Fruit fly (Drosophila melanogaster) whole organism, wandering third instar larva: ENCODE measurements around the gene CG14042.

Experiments used
- Abd-B ChIP-seq: fragments of >200 bp; optimal IDR thresholded peaks from 2 replicates; lab custom pipeline; 2017; ENCODE audit warnings: missing biosample characterization, missing genetic modification characterization
- CG32264 ChIP-seq: fragments of 200-800 bp; sonication (Bioruptor generic); optimal IDR thresholded peaks from 2 replicates; lab custom pipeline; 2016; ENCODE audit warnings: missing biosample characterization, missing genetic modification characterization
- CG9705 ChIP-seq: fragments of 200-800 bp; sonication (Bioruptor generic); optimal IDR thresholded peaks from 2 replicates; lab custom pipeline; 2018; ENCODE audit warnings: missing biosample characterization, mild to moderate bottlenecking, missing genetic modification characterization
- CrebA ChIP-seq: fragments of 200-800 bp; sonication (Bioruptor generic); optimal IDR thresholded peaks from 2 replicates; lab custom pipeline; 2016; ENCODE audit warnings: missing biosample characterization, mild to moderate bottlenecking, missing genetic modification characterization, borderline replicate concordance
- Dfd ChIP-seq: fragments of >200 bp; optimal IDR thresholded peaks from 2 replicates; lab custom pipeline; 2017; ENCODE audit warnings: missing biosample characterization, missing genetic modification characterization
- Dif ChIP-seq: fragments of 200-275, 200-300 bp; sonication (Bioruptor generic); optimal IDR thresholded peaks from 2 replicates; lab custom pipeline; 2018; ENCODE audit warnings: missing biosample characterization, missing genetic modification characterization; ENCODE audit not compliant: partially characterized antibody
- GATAd ChIP-seq: sonication (Bioruptor generic); optimal IDR thresholded peaks from 2 replicates; lab custom pipeline; 2016; ENCODE audit warnings: missing biosample characterization, missing genetic modification characterization
- HLH106 ChIP-seq: fragments of 200-800 bp; optimal IDR thresholded peaks from 3 replicates; lab custom pipeline; 2019; ENCODE audit warnings: missing biosample characterization, mild to moderate bottlenecking, missing genetic modification characterization, moderate library complexity
- Hnf4 ChIP-seq: fragments of 200-800 bp; sonication (Bioruptor generic); optimal IDR thresholded peaks from 2 replicates; lab custom pipeline; 2016; ENCODE audit warnings: missing biosample characterization, mild to moderate bottlenecking, missing genetic modification characterization
- Hr78 ChIP-seq: fragments of >200 bp; optimal IDR thresholded peaks from 2 replicates; lab custom pipeline; 2017; ENCODE audit warnings: missing biosample characterization, missing genetic modification characterization
- Hr83 ChIP-seq: fragments of 200-300 bp; sonication (Bioruptor generic); optimal IDR thresholded peaks from 2 replicates; lab custom pipeline; 2016; ENCODE audit warnings: missing biosample characterization, mild to moderate bottlenecking, missing genetic modification characterization, moderate library complexity; ENCODE audit not compliant: poor library complexity, severe bottlenecking
- Jra ChIP-seq: sonication (Bioruptor generic); optimal IDR thresholded peaks from 2 replicates; lab custom pipeline; 2016; ENCODE audit warnings: missing biosample characterization, missing genetic modification characterization
- Mio ChIP-seq: sonication (Bioruptor generic); optimal IDR thresholded peaks from 2 replicates; lab custom pipeline; 2016; ENCODE audit warnings: missing biosample characterization, missing genetic modification characterization
- Myc ChIP-seq: fragments of >200 bp; optimal IDR thresholded peaks from 2 replicates; lab custom pipeline; 2017
- N ChIP-seq: fragments of >200 bp; optimal IDR thresholded peaks from 2 replicates; lab custom pipeline; 2018; ENCODE audit warnings: missing biosample characterization, missing external identifiers, missing genetic modification characterization
- OdsH ChIP-seq: fragments of 200-800 bp; sonication (Bioruptor generic); optimal IDR thresholded peaks from 2 replicates; lab custom pipeline; 2016; ENCODE audit warnings: missing biosample characterization, mild to moderate bottlenecking, missing genetic modification characterization
- Rel ChIP-seq, 2 experiments: fragments of 200-800 bp; sonication (Bioruptor generic) in 1 of 2; optimal IDR thresholded peaks; 2 replicates in 1 of 2; 3 replicates in 1 of 2; lab custom pipeline; 2016 to 2019; ENCODE audit warnings: mild to moderate bottlenecking in 2 of 2, missing biosample characterization in 2 of 2, missing genetic modification characterization in 2 of 2, moderate library complexity in 1 of 2
- Sp1 ChIP-seq: fragments of 200-800 bp; sonication (Bioruptor generic); optimal IDR thresholded peaks from 3 replicates; lab custom pipeline; 2019; ENCODE audit warnings: missing biosample characterization, mild to moderate bottlenecking, missing genetic modification characterization, moderate library complexity
- Vsx2 ChIP-seq: fragments of 200-300, 225-300 bp; sonication (Bioruptor generic); optimal IDR thresholded peaks from 2 replicates; lab custom pipeline; 2018; ENCODE audit warnings: missing biosample characterization, missing genetic modification characterization; ENCODE audit not compliant: partially characterized antibody
- br ChIP-seq: fragments of 200-800 bp; sonication (Bioruptor generic); optimal IDR thresholded peaks from 2 replicates; lab custom pipeline; 2016; ENCODE audit warnings: missing biosample characterization, missing genetic modification characterization
- brk ChIP-seq: fragments of 200-800 bp; sonication (Bioruptor generic); optimal IDR thresholded peaks from 2 replicates; lab custom pipeline; 2016; ENCODE audit warnings: missing biosample characterization, mild to moderate bottlenecking, missing genetic modification characterization
- dl ChIP-seq, 2 experiments: fragments of 175-275, 200-275 bp in 1 of 2; fragments of 200-275 bp in 1 of 2; sonication (Bioruptor generic); optimal IDR thresholded peaks; lab custom pipeline; 2018; ENCODE audit warnings: mild to moderate bottlenecking in 2 of 2, missing biosample characterization in 2 of 2, missing genetic modification characterization in 2 of 2, moderate library complexity in 2 of 2; ENCODE audit not compliant: partially characterized antibody in 2 of 2, insufficient read depth in 1 of 2
- dmrt93B ChIP-seq: fragments of 200-800 bp; sonication (Bioruptor generic); optimal IDR thresholded peaks from 2 replicates; lab custom pipeline; 2018; ENCODE audit warnings: missing biosample characterization, mild to moderate bottlenecking, missing genetic modification characterization
- dsf ChIP-seq: sonication (Bioruptor generic); optimal IDR thresholded peaks from 2 replicates; lab custom pipeline; 2016; ENCODE audit warnings: missing biosample characterization, missing genetic modification characterization, borderline replicate concordance
- ey ChIP-seq: fragments of 200-800 bp; sonication (Bioruptor generic); optimal IDR thresholded peaks from 2 replicates; lab custom pipeline; 2016; ENCODE audit warnings: missing biosample characterization, missing genetic modification characterization
- foxo ChIP-seq, 2 experiments: fragments of 200-800 bp; sonication (Bioruptor generic); optimal IDR thresholded peaks; 2 replicates in 1 of 2; 3 replicates in 1 of 2; lab custom pipeline; 2016 to 2017; ENCODE audit warnings: missing biosample characterization in 2 of 2, missing genetic modification characterization in 2 of 2
- fru ChIP-seq: fragments of 200-800 bp; sonication (Bioruptor generic); optimal IDR thresholded peaks from 3 replicates; lab custom pipeline; 2016; ENCODE audit warnings: missing biosample characterization, mild to moderate bottlenecking, missing genetic modification characterization
- h ChIP-seq: fragments of 200-800 bp; sonication (Bioruptor generic); optimal IDR thresholded peaks from 3 replicates; lab custom pipeline; 2016; ENCODE audit warnings: missing biosample characterization, mild to moderate bottlenecking, missing genetic modification characterization
- jim ChIP-seq: fragments of 175-275, 200-325 bp; sonication (Bioruptor generic); optimal IDR thresholded peaks from 2 replicates; lab custom pipeline; 2016; ENCODE audit warnings: missing biosample characterization, mild to moderate bottlenecking, missing genetic modification characterization
- lola ChIP-seq: fragments of >200 bp; optimal IDR thresholded peaks from 2 replicates; lab custom pipeline; 2017; ENCODE audit warnings: missing biosample characterization, missing genetic modification characterization
- pan ChIP-seq: fragments of >200 bp; optimal IDR thresholded peaks from 2 replicates; lab custom pipeline; 2017
- psq ChIP-seq: fragments of 200-800 bp; sonication (Bioruptor generic); optimal IDR thresholded peaks from 3 replicates; lab custom pipeline; 2017; ENCODE audit warnings: missing biosample characterization, mild to moderate bottlenecking, missing genetic modification characterization, moderate library complexity
- rgr ChIP-seq: fragments of 200-800 bp; sonication (Bioruptor generic); optimal IDR thresholded peaks from 3 replicates; lab custom pipeline; 2016; ENCODE audit warnings: missing biosample characterization, mild to moderate bottlenecking, missing genetic modification characterization
- sage ChIP-seq: fragments of 200-800 bp; sonication (Bioruptor generic); optimal IDR thresholded peaks from 2 replicates; lab custom pipeline; 2016; ENCODE audit warnings: missing biosample characterization, mild to moderate bottlenecking, missing genetic modification characterization
- sv ChIP-seq: fragments of 200-800 bp; sonication (Bioruptor generic); optimal IDR thresholded peaks from 3 replicates; lab custom pipeline; 2016; ENCODE audit warnings: missing biosample characterization, missing genetic modification characterization
- tai ChIP-seq: sonication (Bioruptor generic); optimal IDR thresholded peaks from 2 replicates; lab custom pipeline; 2016; ENCODE audit warnings: missing biosample characterization, missing genetic modification characterization
- usp ChIP-seq: fragments of >200 bp; optimal IDR thresholded peaks from 2 replicates; lab custom pipeline; 2017; ENCODE audit warnings: missing biosample characterization, missing genetic modification characterization
- woc ChIP-seq: sonication (Bioruptor generic); optimal IDR thresholded peaks from 2 replicates; lab custom pipeline; 2016; ENCODE audit warnings: missing biosample characterization, mild to moderate bottlenecking, missing genetic modification characterization

The CG14042 gene

dm6 chr2L:5055528-5055927, 18.0 kb downstream of the CG14042 start:
- TF ChIP-seq h (GFP tag; lab: Kevin White, UChicago) (no peak), Rel (GFP tag; optimal IDR thresholded peaks at IDR 0.05; lab: Kevin White, UChicago) (no peak), Rel (tag; optimal IDR thresholded peaks at IDR 0.05; lab: Kevin White, UChicago) (no peak), N (no peak), Dfd (GFP tag; lab: Kevin White, UChicago) (no peak), sv (no peak), Hnf4 (no peak), CG32264 (no peak), Jra (no peak), usp (GFP tag; lab: Kevin White, UChicago) (no peak), dl (GFP tag; optimal IDR thresholded peaks at IDR 0.05; lab: Kevin White, UChicago; ENCODE audit: insufficient read depth in 1 of 2, partially characterized antibody in 2 of 2) (no peak)
- TF ChIP-seq, all 38 proteins: peak for 0

- TF ChIP-seq Hr83 (GFP tag; lab: Kevin White, UChicago) (no peak), Myc (lab: Kevin White, UChicago) (no peak), woc (peak; percentile 8)
Measured at dm6 chr2L:5058094-5058493, 20.6 kb downstream of the CG14042 start, which contains the start of gene Nepl3. Nepl3 (minus strand) TSS chr2L:5058248.

- TF ChIP-seq dmrt93B, result peak; percentile 39
- peak; percentile 10 for TF ChIP-seq Hnf4
- no peak for TF ChIP-seq OdsH (GFP tag; lab: Kevin White, UChicago)
- no peak for TF ChIP-seq jim (GFP tag; lab: Kevin White, UChicago)
- no peak for TF ChIP-seq Rel (GFP tag; optimal IDR thresholded peaks at IDR 0.05; lab: Kevin White, UChicago)
- no peak for TF ChIP-seq Rel (tag; optimal IDR thresholded peaks at IDR 0.05; lab: Kevin White, UChicago)
- TF ChIP-seq Myc (lab: Kevin White, UChicago), result peak; percentile 91
- TF ChIP-seq pan, result no peak
- TF ChIP-seq psq (GFP tag; lab: Kevin White, UChicago), result peak; percentile 41
- no peak for TF ChIP-seq sage (GFP tag; lab: Kevin White, UChicago)
- TF ChIP-seq sv, result peak; percentile 26
- TF ChIP-seq dl (GFP tag; optimal IDR thresholded peaks at IDR 0.05; lab: Kevin White, UChicago; ENCODE audit: insufficient read depth in 1 of 2, partially characterized antibody in 2 of 2), result no peak
- TF ChIP-seq h (GFP tag; lab: Kevin White, UChicago), result peak; percentile 69
- no peak for TF ChIP-seq tai (GFP tag; lab: Kevin White, UChicago)
- TF ChIP-seq Dfd (GFP tag; lab: Kevin White, UChicago), result no peak
- TF ChIP-seq br (GFP tag; lab: Kevin White, UChicago), result peak; percentile 43
- TF ChIP-seq usp (GFP tag; lab: Kevin White, UChicago), result no peak
- TF ChIP-seq foxo (GFP tag; optimal IDR thresholded peaks at IDR 0.05; lab: Kevin White, UChicago), result peak in 1 of 2 experiments; percentile 74
- TF ChIP-seq woc, result peak; percentile 81
- peak; percentile 43 for TF ChIP-seq CG9705
- no peak for TF ChIP-seq Abd-B
- TF ChIP-seq HLH106 (tag; lab: Kevin White, UChicago), result peak; percentile 69
- no peak for TF ChIP-seq CG32264
- no peak for TF ChIP-seq GATAd (GFP tag; lab: Kevin White, UChicago)
- no peak for TF ChIP-seq lola
- TF ChIP-seq Mio (GFP tag; lab: Kevin White, UChicago), result no peak
- TF ChIP-seq Dif (GFP tag; lab: Kevin White, UChicago), result no peak
- TF ChIP-seq Vsx2 (GFP tag; lab: Kevin White, UChicago), result no peak
- no peak for TF ChIP-seq CrebA
- TF ChIP-seq Jra, result peak; percentile 66
- TF ChIP-seq Hr83 (GFP tag; lab: Kevin White, UChicago), result peak; percentile 5
- TF ChIP-seq ey (GFP tag; lab: Kevin White, UChicago), result peak; percentile 8
- TF ChIP-seq Hr78 (GFP tag; lab: Kevin White, UChicago), result no peak
- TF ChIP-seq brk (GFP tag; lab: Kevin White, UChicago), result peak; percentile 54
- TF ChIP-seq dsf, result no peak
- TF ChIP-seq N, result no peak
- peak; percentile 73 for TF ChIP-seq Sp1 (GFP tag; lab: Kevin White, UChicago)
- peak; percentile 42 for TF ChIP-seq rgr (GFP tag; lab: Kevin White, UChicago)
- TF ChIP-seq fru (GFP tag; lab: Kevin White, UChicago), result peak; percentile 66
Measured at dm6 chr2L:5059645-5060254, 22.2 kb downstream of the CG14042 start, which contains the start of gene Rpn11. Rpn11 (minus strand) TSS chr2L:5059790.
